Worm (Caenorhabditis elegans) whole organism, L3 larva: ENCODE measurements around the gene F02H6.2.

Experiments
- ceh-82 ChIP-seq: fragments of 150-350 bp; optimal IDR thresholded peaks from 2 replicates; lab custom pipeline; 2014; ENCODE audit warnings: missing biosample characterization, missing genetic modification characterization
- fos-1 ChIP-seq: fragments of 150-350 bp; optimal IDR thresholded peaks from 2 replicates; lab custom pipeline; 2014; ENCODE audit warnings: missing biosample characterization, missing genetic modification characterization
- nhr-11 ChIP-seq: fragments of 150-350 bp; optimal IDR thresholded peaks from 2 replicates; lab custom pipeline; 2014; ENCODE audit warnings: missing biosample characterization, missing genetic modification characterization
- nhr-25 ChIP-seq: sonication (generic microtip); optimal IDR thresholded peaks from 2 replicates; lab custom pipeline; 2017; ENCODE audit warnings: missing biosample characterization, missing genetic modification characterization
- sea-2 ChIP-seq: fragments of 150-350 bp; sonication (generic microtip); optimal IDR thresholded peaks from 4 replicates; lab custom pipeline; 2014; ENCODE audit warnings: missing biosample characterization, missing genetic modification reagents, missing genetic modification characterization
- unc-39 ChIP-seq: sonication (generic microtip); optimal IDR thresholded peaks from 4 replicates; lab custom pipeline; 2017; ENCODE audit warnings: missing biosample characterization, missing genetic modification characterization
- ztf-4 ChIP-seq: fragments of 150-350 bp; optimal IDR thresholded peaks from 2 replicates; lab custom pipeline; 2014; ENCODE audit warnings: missing biosample characterization, missing genetic modification characterization

DNA sequence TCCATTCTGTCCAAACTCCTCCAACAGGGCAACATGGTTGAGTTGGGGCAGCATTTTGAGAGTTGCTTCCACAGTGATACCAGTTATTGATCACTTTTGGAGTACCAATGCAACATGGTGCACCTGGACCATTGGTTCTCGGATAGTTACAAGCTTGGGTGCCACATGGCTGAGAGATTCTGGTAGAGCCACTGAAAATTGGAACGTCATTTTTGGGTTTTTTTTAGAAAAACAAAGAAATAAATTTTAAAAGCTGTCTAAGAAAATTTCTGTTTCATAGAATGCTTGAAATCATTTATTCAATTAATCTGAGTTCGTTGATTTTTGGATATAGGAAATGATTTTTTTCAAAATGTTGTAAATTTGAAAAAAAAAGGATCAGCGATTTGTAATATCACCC, 30.9 kb downstream of the F02H6.2 start:
- TF ChIP-seq fos-1 (tag; lab: Kevin White, UChicago) (no peak), ceh-82 (no peak), nhr-11 (tag; lab: Kevin White, UChicago) (no peak), nhr-25 (tag; lab: Kevin White, UChicago) (no peak), sea-2 (GFP tag; lab: Kevin White, UChicago) (no peak), unc-39 (tag; lab: Kevin White, UChicago) (no peak), ztf-4 (tag; lab: Kevin White, UChicago) (no peak)
